Fruit fly (Drosophila melanogaster): ENCODE results near the gene CG42780.

The CG42780 gene

dm6 chrX:7302329-7302728, 29.7 kb downstream of the CG42780 start (continued):
- TF ChIP-seq Taf1 (GFP tag; IDR thresholded peaks at IDR 0.05) (no peak), kah (GFP tag; optimal IDR thresholded peaks at IDR 0.05) (no peak), ems (GFP tag; optimal IDR thresholded peaks at IDR 0.05) (no peak), h (optimal IDR thresholded peaks at IDR 0.05) (no peak), CG15011 (GFP tag; optimal IDR thresholded peaks at IDR 0.05) (no peak), Vsx1 (GFP tag; optimal IDR thresholded peaks at IDR 0.05) (no peak), CG4282 (GFP tag; optimal IDR thresholded peaks at IDR 0.05) (no peak), Aef1 (GFP tag; IDR thresholded peaks at IDR 0.05) (0 out of 3 replicates have a peak, but pooled peaks have one; percentile 15), CG10321 (GFP tag; IDR thresholded peaks at IDR 0.05) (no peak), CG5180 (GFP tag; optimal IDR thresholded peaks at IDR 0.05) (no peak), E2f1 (GFP tag; IDR thresholded peaks at IDR 0.05) (no peak; the same call in 1 of the 2 replicates), Hmr (GFP tag; optimal IDR thresholded peaks at IDR 0.05) (no peak), usp (GFP tag; optimal IDR thresholded peaks at IDR 0.05) (no peak), CG14050 (GFP tag; IDR thresholded peaks at IDR 0.05) (no peak), Chrac-16 (GFP tag; optimal IDR thresholded peaks at IDR 0.05) (no peak), CG12236 (GFP tag; optimal IDR thresholded peaks at IDR 0.05) (no peak), CG8359 (GFP tag; optimal IDR thresholded peaks at IDR 0.05; ENCODE audit: borderline replicate concordance) (no peak), jumu (GFP tag; optimal IDR thresholded peaks at IDR 0.05) (no peak), CG17802 (tag; optimal IDR thresholded peaks at IDR 0.05) (no peak), CG16813 (GFP tag; IDR thresholded peaks at IDR 0.05; ENCODE audit: partially characterized antibody) (no peak), CG34224 (GFP tag; IDR thresholded peaks at IDR 0.05; ENCODE audit: partially characterized antibody) (no peak), nerfin-1 (tag; optimal IDR thresholded peaks at IDR 0.05) (no peak), Atf3 (GFP tag; optimal IDR thresholded peaks at IDR 0.05) (no peak), ase (GFP tag; IDR thresholded peaks at IDR 0.05) (peak; percentile 8; the same call in 1 of the 3 replicates), dm (GFP tag; optimal IDR thresholded peaks at IDR 0.05) (no peak), YL-1 (GFP tag; optimal IDR thresholded peaks at IDR 0.05) (no peak), jigr1 (GFP tag; IDR thresholded peaks at IDR 0.05) (no peak), tap (tag; optimal IDR thresholded peaks at IDR 0.05) (no peak), CG15073 (GFP tag; optimal IDR thresholded peaks at IDR 0.05) (no peak), CG31365 (tag; optimal IDR thresholded peaks at IDR 0.05) (no peak), Opbp (GFP tag; IDR thresholded peaks at IDR 0.05; ENCODE audit: partially characterized antibody) (no peak), lab (GFP tag; optimal IDR thresholded peaks at IDR 0.05) (no peak), CG4707 (GFP tag; optimal IDR thresholded peaks at IDR 0.05) (no peak), CG9727 (GFP tag; optimal IDR thresholded peaks at IDR 0.05) (peak; percentile 36), CG14014 (GFP tag; IDR thresholded peaks at IDR 0.05) (no peak), wek (GFP tag; optimal IDR thresholded peaks at IDR 0.05) (no peak), CG42726 (GFP tag; IDR thresholded peaks at IDR 0.05; ENCODE audit: partially characterized antibody) (no peak), nau (GFP tag; optimal IDR thresholded peaks at IDR 0.05) (no peak), CG10147 (GFP tag; optimal IDR thresholded peaks at IDR 0.05) (no peak), CG2199 (GFP tag; IDR thresholded peaks at IDR 0.05) (no peak), CG15269 (tag; optimal IDR thresholded peaks at IDR 0.05) (no peak), CG1832 (GFP tag; optimal IDR thresholded peaks at IDR 0.05) (no peak), hb (GFP tag; IDR thresholded peaks at IDR 0.05; ENCODE audit: partially characterized antibody) (no peak), gcm (GFP tag; optimal IDR thresholded peaks at IDR 0.05) (no peak), Doc2 (GFP tag; IDR thresholded peaks at IDR 0.05) (no peak), CG2875 (GFP tag; optimal IDR thresholded peaks at IDR 0.05) (peak; percentile 16), CG18262 (tag; optimal IDR thresholded peaks at IDR 0.05) (peak; percentile 24), CG15514 (GFP tag; optimal IDR thresholded peaks at IDR 0.05) (no peak), bowl (GFP tag; IDR thresholded peaks at IDR 0.05) (no peak), CG17186 (GFP tag; optimal IDR thresholded peaks at IDR 0.05) (no peak), Sox100B (GFP tag; optimal IDR thresholded peaks at IDR 0.05) (no peak)
